Worm (Caenorhabditis elegans) whole organism, young adult: ENCODE measurements around the gene T25B9.8.
"Not testable (repeated sequence)": the region's sequence is repeated elsewhere in the genome, so short reads cannot be mapped to it uniquely, and the experiment has no call there.

Experiments
- B0336.3 ChIP-seq: fragments of 200-800 bp; sonication (Bioruptor generic); IDR thresholded peaks from 2 replicates; pipeline ENCODE4 v1.3.6; 2022; ENCODE audit warnings: missing genetic modification characterization, missing compliant biosample characterization
- F52B5.7 ChIP-seq: sonication (generic microtip); optimal IDR thresholded peaks from 2 replicates; lab custom pipeline; 2016; ENCODE audit warnings: mild to moderate bottlenecking, missing genetic modification characterization, missing compliant biosample characterization
- F57A8.1 ChIP-seq: fragments of 200-800 bp; sonication (Bioruptor generic); optimal IDR thresholded peaks from 2 replicates; lab custom pipeline; 2018; ENCODE audit warnings: mild to moderate bottlenecking, missing genetic modification characterization, moderate library complexity, missing compliant biosample characterization
- Y95B8A.8 ChIP-seq: fragments of 200-800 bp; sonication (Bioruptor generic); IDR thresholded peaks from 2 replicates; pipeline ENCODE4 v1.3.6; 2022; ENCODE audit warnings: missing genetic modification reagents, missing genetic modification characterization, missing compliant biosample characterization
- aptf-2 ChIP-seq: fragments of 200-800 bp; sonication (Bioruptor generic); conservative IDR thresholded peaks from 2 replicates; pipeline ENCODE4 v1.3.6; 2022; ENCODE audit warnings: missing genetic modification reagents, missing genetic modification characterization, missing compliant biosample characterization
- ccch-3 ChIP-seq: fragments of 200-800 bp; sonication (Bioruptor generic); optimal IDR thresholded peaks from 2 replicates; lab custom pipeline; 2018; ENCODE audit warnings: mild to moderate bottlenecking, missing genetic modification characterization, missing compliant biosample characterization
- cebp-1 ChIP-seq, 2 experiments: fragments of 200-800 bp in 1 of 2; sonication (Bioruptor generic) in 1 of 2; sonication (generic microtip) in 1 of 2; IDR thresholded peaks in 1 of 2; optimal IDR thresholded peaks in 1 of 2; 2 replicates each; pipeline versions ENCODE4 v1.3.6 to Lab custom; 2017 to 2022; ENCODE audit warnings: missing compliant biosample characterization in 2 of 2, missing genetic modification characterization in 2 of 2, mild to moderate bottlenecking in 1 of 2, missing genetic modification reagents in 1 of 2, moderate library complexity in 1 of 2
- ceh-40 ChIP-seq: fragments of 200-800 bp; sonication (Bioruptor generic); IDR thresholded peaks from 2 replicates; pipeline ENCODE4 v1.3.6; 2022; ENCODE audit warnings: missing genetic modification characterization, missing compliant biosample characterization
- die-1 ChIP-seq: sonication (generic microtip); optimal IDR thresholded peaks from 2 replicates; lab custom pipeline; 2016; ENCODE audit warnings: missing genotype, mild to moderate bottlenecking, missing genetic modification characterization, missing compliant biosample characterization
- dpff-1 ChIP-seq: sonication (generic microtip); optimal IDR thresholded peaks from 2 replicates; lab custom pipeline; 2017; ENCODE audit warnings: mild to moderate bottlenecking, missing genetic modification characterization, missing compliant biosample characterization
- dpl-1 ChIP-seq: fragments of 150-350 bp; optimal IDR thresholded peaks from 2 replicates; lab custom pipeline; 2014; ENCODE audit warnings: missing biosample characterization, missing genetic modification reagents, missing genetic modification characterization
- ekl-4 ChIP-seq: fragments of 200-800 bp; sonication (Bioruptor generic); IDR thresholded peaks from 2 replicates; pipeline ENCODE4 v1.3.6; 2022; ENCODE audit warnings: missing genetic modification reagents, missing genetic modification characterization, missing compliant biosample characterization
- fkh-3 ChIP-seq: sonication (generic microtip); optimal IDR thresholded peaks from 2 replicates; lab custom pipeline; 2016; ENCODE audit warnings: mild to moderate bottlenecking, missing genetic modification characterization, missing compliant biosample characterization
- gei-17 ChIP-seq: fragments of 200-800 bp; sonication (Bioruptor generic); optimal IDR thresholded peaks from 2 replicates; lab custom pipeline; 2018; ENCODE audit warnings: mild to moderate bottlenecking, missing genetic modification characterization, missing compliant biosample characterization
- him-1 ChIP-seq: sonication (generic microtip); optimal IDR thresholded peaks from 2 replicates; lab custom pipeline; 2016; ENCODE audit warnings: missing genotype, missing genetic modification reagents, missing genetic modification characterization, missing compliant biosample characterization
- lin-40 ChIP-seq: sonication (generic microtip); optimal IDR thresholded peaks from 2 replicates; lab custom pipeline; 2016; ENCODE audit warnings: missing genetic modification characterization, mild to moderate bottlenecking, missing compliant biosample characterization, missing genotype, missing genetic modification reagents
- lsy-27 ChIP-seq: sonication (generic microtip); optimal IDR thresholded peaks from 2 replicates; lab custom pipeline; 2017; ENCODE audit warnings: missing genetic modification characterization, mild to moderate bottlenecking, missing compliant biosample characterization, antibody characterized with exemption, missing genotype, borderline replicate concordance; ENCODE audit not compliant: insufficient read depth
- pha-4 ChIP-seq: fragments of 150-350 bp; sonication (generic microtip); optimal IDR thresholded peaks from 2 replicates; lab custom pipeline; 2014; ENCODE audit warnings: missing biosample characterization, missing genetic modification reagents, missing genetic modification characterization
- rec-8 ChIP-seq, 2 experiments: sonication (generic microtip); optimal IDR thresholded peaks; 2 replicates each; lab custom pipeline; 2016; ENCODE audit warnings: mild to moderate bottlenecking in 2 of 2, missing genetic modification characterization in 2 of 2, missing genetic modification reagents in 2 of 2, missing genotype in 2 of 2, missing biosample characterization in 1 of 2, missing compliant biosample characterization in 1 of 2, moderate library complexity in 1 of 2
- sea-2 ChIP-seq: fragments of 200-800 bp; sonication (Bioruptor generic); IDR thresholded peaks from 2 replicates; pipeline ENCODE4 v1.3.6; 2022; ENCODE audit warnings: missing genetic modification characterization, missing compliant biosample characterization
- snpc-1.3 ChIP-seq: sonication (generic microtip); optimal IDR thresholded peaks from 2 replicates; lab custom pipeline; 2017; ENCODE audit warnings: missing genetic modification characterization, mild to moderate bottlenecking, missing compliant biosample characterization, antibody characterized with exemption, moderate library complexity, missing genotype, missing genetic modification reagents; ENCODE audit not compliant: insufficient read depth
- snpc-3.4 ChIP-seq: sonication (generic microtip); optimal IDR thresholded peaks from 2 replicates; lab custom pipeline; 2017; ENCODE audit warnings: missing genetic modification characterization, mild to moderate bottlenecking, missing compliant biosample characterization, antibody characterized with exemption, moderate library complexity, missing genotype, missing genetic modification reagents
- snpc-4 ChIP-seq, 5 experiments: fragments of 150-350 bp in 1 of 5; sonication (generic microtip) in 4 of 5; optimal IDR thresholded peaks; 2 replicates each; lab custom pipeline; 2014 to 2018; ENCODE audit warnings: missing genetic modification characterization in 5 of 5, missing biosample characterization in 3 of 5, antibody characterized with exemption in 2 of 5, mild to moderate bottlenecking in 2 of 5, missing compliant biosample characterization in 2 of 5, missing genotype in 2 of 5, moderate library complexity in 2 of 5, missing genetic modification reagents in 1 of 5
- sptf-2 ChIP-seq: fragments of 200-800 bp; sonication (Bioruptor generic); optimal IDR thresholded peaks from 2 replicates; lab custom pipeline; 2018; ENCODE audit warnings: mild to moderate bottlenecking, missing genetic modification characterization, missing compliant biosample characterization
- tbp1 ChIP-seq: fragments of 200-800 bp; sonication (Bioruptor generic); optimal IDR thresholded peaks from 2 replicates; lab custom pipeline; 2018; ENCODE audit warnings: mild to moderate bottlenecking, missing genetic modification characterization, missing compliant biosample characterization
- tlf-1 ChIP-seq: fragments of 200-800 bp; sonication (Bioruptor generic); optimal IDR thresholded peaks from 2 replicates; lab custom pipeline; 2018; ENCODE audit warnings: mild to moderate bottlenecking, missing genetic modification characterization, missing compliant biosample characterization
- ztf-22 ChIP-seq: fragments of 200-800 bp; sonication (Bioruptor generic); optimal IDR thresholded peaks from 2 replicates; lab custom pipeline; 2018; ENCODE audit warnings: mild to moderate bottlenecking, missing genetic modification characterization, moderate library complexity, missing compliant biosample characterization
- ztf-26 ChIP-seq: sonication (generic microtip); optimal IDR thresholded peaks from 2 replicates; lab custom pipeline; 2017; ENCODE audit warnings: missing genetic modification characterization, missing compliant biosample characterization

Gene T25B9.8

ce11 chrIV:10757616-10758193 lies 10.3 kb downstream of the T25B9.8 start, which contains the start of the genes T25B9.4 and T25B9.6:
T25B9.4 (minus strand) TSS chrIV:10757716.
T25B9.6 (plus strand) TSS chrIV:10758143.
- TF ChIP-seq die-1 (tag; lab: Kevin White, UChicago), result no peak
- TF ChIP-seq aptf-2 (GFP tag; lab: Robert Waterston, UW), result no peak
- no peak for TF ChIP-seq snpc-1.3
- TF ChIP-seq dpff-1 (tag; lab: Kevin White, UChicago), result no peak
- TF ChIP-seq ekl-4 (GFP tag; lab: Robert Waterston, UW), result no peak
- TF ChIP-seq fkh-3 (tag; lab: Kevin White, UChicago), result no peak
- no peak for TF ChIP-seq Y95B8A.8 (GFP tag; lab: Robert Waterston, UW)
- no peak for TF ChIP-seq sea-2 (GFP tag; lab: Robert Waterston, UW)
- TF ChIP-seq B0336.3, result no peak
- TF ChIP-seq ceh-40 (GFP tag; lab: Robert Waterston, UW), result no peak
- no peak for TF ChIP-seq F57A8.1 (GFP tag; lab: Kevin White, UChicago)
- no peak for TF ChIP-seq sptf-2 (GFP tag; lab: Kevin White, UChicago)
- TF ChIP-seq dpl-1 (GFP tag; lab: Kevin White, UChicago), result no peak
- TF ChIP-seq tbp1 (GFP tag; lab: Kevin White, UChicago), result no peak
- TF ChIP-seq him-1 (tag; lab: Kevin White, UChicago), result no peak

- TF ChIP-seq pha-4 (tag; lab: Kevin White, UChicago), result no peak
- TF ChIP-seq ztf-26 (tag; lab: Kevin White, UChicago), result no peak
- no peak for TF ChIP-seq cebp-1 (GFP tag; IDR thresholded peaks at IDR 0.05; lab: Robert Waterston, UW)
- TF ChIP-seq cebp-1 (tag; optimal IDR thresholded peaks at IDR 0.05; lab: Kevin White, UChicago), result no peak
- no peak for TF ChIP-seq gei-17 (GFP tag; lab: Kevin White, UChicago)
- no peak for TF ChIP-seq tlf-1 (GFP tag; lab: Kevin White, UChicago)
- TF ChIP-seq, all 124 proteins: peak for 0
These were observed 13.3 kb downstream of the T25B9.8 start, which contains the start of gene T25B9.5 for ce11 chrIV:10754685-10755084. T25B9.5 (minus strand) TSS chrIV:10754785.

DNA sequence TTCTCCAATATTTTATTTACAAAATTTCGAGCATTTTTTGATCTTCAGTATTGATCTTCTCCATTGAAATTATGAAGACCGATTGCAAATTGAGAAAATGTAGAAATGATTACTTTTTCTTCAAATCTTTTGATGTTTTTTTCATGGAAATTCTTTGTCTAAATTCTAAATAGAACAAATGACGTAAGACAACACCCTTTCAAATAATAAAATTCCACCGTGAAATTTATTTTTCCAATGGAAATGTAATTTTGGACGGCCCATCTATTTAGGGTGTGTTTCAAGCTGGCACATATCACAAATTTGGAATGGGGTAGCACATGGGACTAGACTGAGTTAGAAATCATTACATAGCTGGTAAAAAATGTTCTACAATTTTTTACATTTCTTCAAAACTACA lies 16.3 kb downstream of the T25B9.8 start, which contains the start of gene T25B9.2:
Gene T25B9.2, minus strand, starts transcription at position 101 of the 400 bp plus-strand sequence.
- not testable (repeated sequence) for TF ChIP-seq ztf-22; die-1 (tag; lab: Kevin White, UChicago); lin-40

- no peak for TF ChIP-seq lin-40
- TF ChIP-seq ekl-4 (GFP tag; lab: Robert Waterston, UW), result no peak
- TF ChIP-seq snpc-3.4 (tag; lab: Kevin White, UChicago), result no peak
- no peak for TF ChIP-seq tbp1 (GFP tag; lab: Kevin White, UChicago)
- TF ChIP-seq lsy-27 (tag; lab: Kevin White, UChicago), result no peak
- no peak for TF ChIP-seq F57A8.1 (GFP tag; lab: Kevin White, UChicago)
- no peak for TF ChIP-seq die-1 (tag; lab: Kevin White, UChicago)
- no peak for TF ChIP-seq gei-17 (GFP tag; lab: Kevin White, UChicago)
- no peak for TF ChIP-seq ccch-3
- no peak for TF ChIP-seq F52B5.7 (tag; lab: Kevin White, UChicago)
- no peak for TF ChIP-seq snpc-4 (GFP tag; optimal IDR thresholded peaks at IDR 0.05; lab: Kevin White, UChicago)
- TF ChIP-seq snpc-4 (tag; optimal IDR thresholded peaks at IDR 0.05; lab: Kevin White, UChicago), result no peak
- no peak for TF ChIP-seq rec-8 (tag; optimal IDR thresholded peaks at IDR 0.05; lab: Kevin White, UChicago)
These were observed 18.0 kb downstream of the T25B9.8 start, which contains the start of gene T25B9.1 for ce11 chrIV:10750041-10750440. T25B9.1 (minus strand) TSS chrIV:10750141.
